Fruit fly (Drosophila melanogaster): ENCODE data around the gene ringer.

The ringer gene

DNA sequence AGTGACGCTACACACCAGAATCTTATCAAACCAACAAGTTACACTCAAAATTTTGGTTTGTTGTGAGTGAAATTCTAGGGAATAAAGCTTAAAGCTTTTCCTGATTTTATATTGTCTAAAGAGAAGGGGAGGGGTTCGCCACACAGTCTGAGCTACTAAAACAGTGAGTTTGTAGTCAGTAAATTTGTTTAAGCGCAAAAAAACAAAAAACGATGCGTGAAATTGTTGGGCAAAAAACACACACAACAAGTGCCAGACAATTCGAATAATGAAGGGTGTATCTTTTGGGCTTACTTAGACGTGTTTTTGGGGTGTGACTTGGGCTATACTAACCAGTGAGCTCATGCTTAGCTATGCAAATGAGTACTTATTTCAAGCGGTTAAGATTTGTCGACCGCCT lies 567 bp upstream of the ringer start:
- TF ChIP-seq onecut (GFP tag; IDR thresholded peaks at IDR 0.05) (no peak), Mes4 (GFP tag; optimal IDR thresholded peaks at IDR 0.05) (no peak), Sox102F (GFP tag; optimal IDR thresholded peaks at IDR 0.05) (no peak), HmgZ (tag; optimal IDR thresholded peaks at IDR 0.05) (no peak), bsh (GFP tag; optimal IDR thresholded peaks at IDR 0.05) (no peak), amos (GFP tag; IDR thresholded peaks at IDR 0.05; ENCODE audit: partially characterized antibody) (peak; percentile 31; the same call in 1 of the 2 replicates), CG4424 (GFP tag; optimal IDR thresholded peaks at IDR 0.05) (no peak), Gug (GFP tag; IDR thresholded peaks at IDR 0.05) (no peak), Xbp1 (GFP tag; optimal IDR thresholded peaks at IDR 0.05) (no peak), CG2199 (GFP tag; IDR thresholded peaks at IDR 0.05) (no peak), CG6813 (GFP tag; optimal IDR thresholded peaks at IDR 0.05) (no peak), Ets65A (GFP tag) (no peak), CG33213 (GFP tag; optimal IDR thresholded peaks at IDR 0.05) (no peak), CG8290 (GFP tag; optimal IDR thresholded peaks at IDR 0.05) (no peak), CG8290 (tag; optimal IDR thresholded peaks at IDR 0.05) (peak in 1 of 2 experiments; percentile 7), CG9215 (GFP tag; IDR thresholded peaks at IDR 0.05) (no peak), CG12391 (tag; optimal IDR thresholded peaks at IDR 0.05) (no peak), fu2 (GFP tag; optimal IDR thresholded peaks at IDR 0.05) (no peak), nmo (GFP tag; optimal IDR thresholded peaks at IDR 0.05) (no peak), lab (GFP tag; optimal IDR thresholded peaks at IDR 0.05) (peak; percentile 29), CG6175 (GFP tag; IDR thresholded peaks at IDR 0.05) (no peak), CG8281 (tag; optimal IDR thresholded peaks at IDR 0.05) (no peak), abd-A (tag; optimal IDR thresholded peaks at IDR 0.05) (no peak), aop (GFP tag; IDR thresholded peaks at IDR 0.05) (no peak), emc (GFP tag; optimal IDR thresholded peaks at IDR 0.05) (no peak), CG3281 (GFP tag; optimal IDR thresholded peaks at IDR 0.05) (peak; percentile 2), CG1529 (GFP tag; optimal IDR thresholded peaks at IDR 0.05) (no peak), NC2α (GFP tag; optimal IDR thresholded peaks at IDR 0.05) (no peak), Hr51 (GFP tag; optimal IDR thresholded peaks at IDR 0.05) (no peak), shn (GFP tag; optimal IDR thresholded peaks at IDR 0.05) (no peak), z (GFP tag; IDR thresholded peaks at IDR 0.05) (peak; percentile 88; the same call in 2 of the 3 replicates), CG8944 (GFP tag; optimal IDR thresholded peaks at IDR 0.05) (no peak), Ssrp (tag; optimal IDR thresholded peaks at IDR 0.05) (no peak), zfh2 (GFP tag; optimal IDR thresholded peaks at IDR 0.05) (no peak), CG15696 (tag; optimal IDR thresholded peaks at IDR 0.05) (no peak), disco-r (GFP tag; optimal IDR thresholded peaks at IDR 0.05) (no peak), Pdp1 (GFP tag; optimal IDR thresholded peaks at IDR 0.05) (no peak), CG4820 (GFP tag; optimal IDR thresholded peaks at IDR 0.05) (no peak), Med (GFP tag) (peak; percentile 53), CG42726 (GFP tag; IDR thresholded peaks at IDR 0.05; ENCODE audit: partially characterized antibody) (no peak), jumu (GFP tag; optimal IDR thresholded peaks at IDR 0.05) (no peak), Dref (GFP tag; IDR thresholded peaks at IDR 0.05) (no peak), lov (optimal IDR thresholded peaks at IDR 0.05) (no peak), lov (GFP tag; IDR thresholded peaks at IDR 0.05) (no peak), yki (optimal IDR thresholded peaks at IDR 0.05) (no peak), CG11695 (GFP tag; IDR thresholded peaks at IDR 0.05) (no peak), CG17361 (GFP tag; IDR thresholded peaks at IDR 0.05) (no peak), CG4854 (GFP tag; optimal IDR thresholded peaks at IDR 0.05) (no peak), CG15601 (tag; optimal IDR thresholded peaks at IDR 0.05) (no peak), row (GFP tag; IDR thresholded peaks at IDR 0.05) (no peak), CG6683 (GFP tag; optimal IDR thresholded peaks at IDR 0.05) (no peak), sens (GFP tag) (peak; percentile 56), bigmax (GFP tag; optimal IDR thresholded peaks at IDR 0.05) (no peak)

Data from whole organism, embryonic.